Worm (Caenorhabditis elegans) whole organism, L1 larva: ENCODE data around the gene Y39A1C.1.

Source experiments
- C16A3.4 ChIP-seq: fragments of 150-350 bp; optimal IDR thresholded peaks from 2 replicates; lab custom pipeline; 2014; ENCODE audit warnings: missing biosample characterization, missing genetic modification characterization
- C34B4.2 ChIP-seq: sonication (generic microtip); optimal IDR thresholded peaks from 2 replicates; lab custom pipeline; 2017; ENCODE audit warnings: mild to moderate bottlenecking, missing genetic modification characterization, missing compliant biosample characterization
- ama-1 ChIP-seq: fragments of 150-350 bp; optimal IDR thresholded peaks from 2 replicates; lab custom pipeline; 2014
- blmp-1 ChIP-seq: fragments of 150-350 bp; optimal IDR thresholded peaks from 2 replicates; lab custom pipeline; 2014; ENCODE audit warnings: missing biosample characterization, missing genetic modification characterization
- ceh-8 ChIP-seq: fragments of 200-800 bp; sonication (Bioruptor generic); optimal IDR thresholded peaks from 2 replicates; lab custom pipeline; 2018; ENCODE audit warnings: mild to moderate bottlenecking, missing genetic modification characterization, moderate library complexity, missing compliant biosample characterization
- dsc-1 ChIP-seq: sonication (generic microtip); optimal IDR thresholded peaks from 2 replicates; lab custom pipeline; 2016; ENCODE audit warnings: mild to moderate bottlenecking, missing genetic modification characterization, missing compliant biosample characterization
- efl-1 ChIP-seq, 4 experiments: fragments of 150-350 bp; optimal IDR thresholded peaks in 3 of 4; peaks in 1 of 4; 1 replicate in 1 of 4; 2 replicates in 3 of 4; lab custom pipeline; 2014; ENCODE audit warnings: missing biosample characterization in 2 of 4, missing genetic modification characterization in 2 of 4, missing genetic modification reagents in 2 of 4
- egl-27 ChIP-seq, 2 experiments: fragments of 150-350 bp in 1 of 2; sonication (generic microtip); optimal IDR thresholded peaks; 3 replicates each; lab custom pipeline; 2017 to 2018; ENCODE audit warnings: missing biosample characterization in 2 of 2, missing genetic modification characterization in 2 of 2, missing genetic modification reagents in 2 of 2
- elt-2 ChIP-seq: sonication (generic microtip); optimal IDR thresholded peaks from 2 replicates; lab custom pipeline; 2016; ENCODE audit warnings: missing genetic modification characterization, mild to moderate bottlenecking, inconsistent platforms, missing compliant biosample characterization, missing genetic modification reagents
- fkh-4 ChIP-seq: sonication (generic microtip); optimal IDR thresholded peaks from 2 replicates; lab custom pipeline; 2016; ENCODE audit warnings: missing compliant biosample characterization, missing genetic modification characterization, borderline replicate concordance
- fos-1 ChIP-seq: fragments of 150-350 bp; optimal IDR thresholded peaks from 2 replicates; lab custom pipeline; 2014; ENCODE audit warnings: missing biosample characterization, missing genetic modification characterization
- hlh-4 ChIP-seq: sonication (generic microtip); optimal IDR thresholded peaks from 2 replicates; lab custom pipeline; 2016; ENCODE audit warnings: mild to moderate bottlenecking, missing genetic modification characterization, missing compliant biosample characterization
- isw-1 ChIP-seq: fragments of 200-800 bp; sonication (Bioruptor generic); IDR thresholded peaks from 2 replicates; pipeline ENCODE4 v1.3.6; 2022; ENCODE audit warnings: missing genetic modification characterization, missing compliant biosample characterization
- lin-13 ChIP-seq: fragments of 150-350 bp; optimal IDR thresholded peaks from 2 replicates; lab custom pipeline; 2014; ENCODE audit warnings: missing biosample characterization, missing genetic modification reagents, missing genetic modification characterization
- lin-14 ChIP-seq: fragments of 200-800 bp; sonication (Bioruptor generic); optimal IDR thresholded peaks from 2 replicates; lab custom pipeline; 2018; ENCODE audit warnings: mild to moderate bottlenecking, missing genetic modification characterization, moderate library complexity, missing compliant biosample characterization
- lin-35 ChIP-seq, 2 experiments: fragments of 150-350 bp; optimal IDR thresholded peaks; 2 replicates each; lab custom pipeline; 2014; ENCODE audit warnings: missing biosample characterization in 2 of 2, missing genetic modification characterization in 2 of 2, missing genetic modification reagents in 2 of 2
- lin-39 ChIP-seq: fragments of 150-350 bp; optimal IDR thresholded peaks from 2 replicates; lab custom pipeline; 2014; ENCODE audit warnings: missing biosample characterization, missing genetic modification reagents, missing genetic modification characterization
- lsy-2 ChIP-seq, 2 experiments: fragments of 150-350 bp; optimal IDR thresholded peaks; 2 replicates each; lab custom pipeline; 2014; ENCODE audit warnings: missing biosample characterization in 2 of 2, missing genetic modification characterization in 2 of 2
- mdl-1 ChIP-seq, 2 experiments: fragments of 150-350 bp; optimal IDR thresholded peaks; 2 replicates each; lab custom pipeline; 2014 to 2017; ENCODE audit warnings: missing biosample characterization in 2 of 2, missing genetic modification characterization in 2 of 2, inconsistent platforms in 1 of 2
- mep-1 ChIP-seq: fragments of 150-350 bp; optimal IDR thresholded peaks from 2 replicates; lab custom pipeline; 2014; ENCODE audit warnings: missing biosample characterization, missing genetic modification characterization
- nhr-11 ChIP-seq: fragments of 150-350 bp; optimal IDR thresholded peaks from 2 replicates; lab custom pipeline; 2014; ENCODE audit warnings: missing biosample characterization, missing genetic modification characterization
- nhr-12 ChIP-seq: sonication (generic microtip); optimal IDR thresholded peaks from 2 replicates; lab custom pipeline; 2017; ENCODE audit warnings: missing biosample characterization, missing genetic modification characterization
- nhr-19 ChIP-seq: fragments of 200-800 bp; sonication (Bioruptor generic); conservative IDR thresholded peaks from 2 replicates; pipeline ENCODE4 v1.3.6; 2022; ENCODE audit warnings: missing genetic modification characterization, missing compliant biosample characterization
- nhr-20 ChIP-seq: sonication (generic microtip); optimal IDR thresholded peaks from 2 replicates; lab custom pipeline; 2016; ENCODE audit warnings: mild to moderate bottlenecking, missing genetic modification characterization, missing compliant biosample characterization
- nhr-237 ChIP-seq: fragments of 150-350 bp; optimal IDR thresholded peaks from 2 replicates; lab custom pipeline; 2014; ENCODE audit warnings: missing biosample characterization, missing genetic modification characterization
- nhr-47 ChIP-seq: sonication (generic microtip); optimal IDR thresholded peaks from 2 replicates; lab custom pipeline; 2016; ENCODE audit warnings: mild to moderate bottlenecking, missing genetic modification characterization, moderate library complexity, missing compliant biosample characterization
- nhr-71 ChIP-seq: sonication (generic microtip); optimal IDR thresholded peaks from 2 replicates; lab custom pipeline; 2016; ENCODE audit warnings: mild to moderate bottlenecking, missing genetic modification characterization, moderate library complexity, missing compliant biosample characterization
- nhr-85 ChIP-seq: sonication (generic microtip); peaks from one replicate; lab custom pipeline; 2016; ENCODE audit warnings: missing genetic modification characterization, inconsistent platforms, missing compliant biosample characterization
- pag-3 ChIP-seq: sonication (generic microtip); optimal IDR thresholded peaks from 2 replicates; lab custom pipeline; 2017; ENCODE audit warnings: missing genetic modification characterization, mild to moderate bottlenecking, missing compliant biosample characterization, antibody characterized with exemption, borderline replicate concordance; ENCODE audit not compliant: insufficient read depth
- pax-3 ChIP-seq: fragments of 200-800 bp; sonication (Bioruptor generic); optimal IDR thresholded peaks from 2 replicates; lab custom pipeline; 2018; ENCODE audit warnings: mild to moderate bottlenecking, missing genetic modification characterization, moderate library complexity, missing compliant biosample characterization
- rnt-1 ChIP-seq: sonication (generic microtip); optimal IDR thresholded peaks from 2 replicates; lab custom pipeline; 2016; ENCODE audit warnings: mild to moderate bottlenecking, missing genetic modification characterization, moderate library complexity, missing compliant biosample characterization
- skn-1 ChIP-seq: fragments of 150-350 bp; optimal IDR thresholded peaks from 2 replicates; lab custom pipeline; 2014; ENCODE audit warnings: missing biosample characterization, missing genetic modification characterization
- snu-23 ChIP-seq: sonication (generic microtip); optimal IDR thresholded peaks from 2 replicates; lab custom pipeline; 2016; ENCODE audit warnings: missing genetic modification characterization, missing compliant biosample characterization
- sox-4 ChIP-seq: sonication (generic microtip); optimal IDR thresholded peaks from 2 replicates; lab custom pipeline; 2016; ENCODE audit warnings: missing genetic modification characterization, missing compliant biosample characterization
- sup-37 ChIP-seq: fragments of 200-800 bp; sonication (Bioruptor generic); optimal IDR thresholded peaks from 2 replicates; lab custom pipeline; 2018; ENCODE audit warnings: mild to moderate bottlenecking, missing genetic modification characterization, missing compliant biosample characterization
- swsn-7 ChIP-seq: sonication (generic microtip); optimal IDR thresholded peaks from 2 replicates; lab custom pipeline; 2016; ENCODE audit warnings: missing genetic modification characterization, missing compliant biosample characterization
- tbx-2 ChIP-seq: sonication (generic microtip); optimal IDR thresholded peaks from 2 replicates; lab custom pipeline; 2016; ENCODE audit warnings: missing genetic modification characterization, missing compliant biosample characterization
- unc-130 ChIP-seq: fragments of 150-350 bp; optimal IDR thresholded peaks from 2 replicates; lab custom pipeline; 2017; ENCODE audit warnings: missing biosample characterization, missing genetic modification characterization, inconsistent platforms
- unc-62 ChIP-seq: fragments of 150-350 bp; optimal IDR thresholded peaks from 2 replicates; lab custom pipeline; 2014; ENCODE audit warnings: missing biosample characterization, missing genetic modification reagents, missing genetic modification characterization
- unc-98 ChIP-seq: fragments of 200-800 bp; sonication (Bioruptor generic); IDR thresholded peaks from 2 replicates; pipeline ENCODE4 v1.3.6; 2022; ENCODE audit warnings: missing genetic modification characterization, missing compliant biosample characterization
- zip-4 ChIP-seq: fragments of 200-800 bp; sonication (Bioruptor generic); optimal IDR thresholded peaks from 2 replicates; lab custom pipeline; 2018; ENCODE audit warnings: mild to moderate bottlenecking, missing genetic modification characterization, moderate library complexity, missing compliant biosample characterization
- ztf-11 ChIP-seq, 2 experiments: sonication (generic microtip); optimal IDR thresholded peaks; 2 replicates each; lab custom pipeline; 2016 to 2017; ENCODE audit warnings: missing genetic modification characterization in 2 of 2, missing biosample characterization in 1 of 2, missing compliant biosample characterization in 1 of 2
- ztf-4 ChIP-seq: fragments of 150-350 bp; optimal IDR thresholded peaks from 2 replicates; lab custom pipeline; 2014; ENCODE audit warnings: missing biosample characterization, missing genetic modification characterization

The Y39A1C.1 gene

ce11 chrIII:10816045-10816444 is 39.2 kb upstream of the Y39A1C.1 start (continued):
- TF ChIP-seq unc-98 (peak; percentile 19; the same call in 1 of the 2 replicates), zip-4 (GFP tag; lab: Kevin White, UChicago) (no peak), nhr-19 (GFP tag; lab: Robert Waterston, UW) (peak; percentile 61), blmp-1 (tag; lab: Kevin White, UChicago) (no peak), isw-1 (GFP tag; lab: Robert Waterston, UW) (no peak), fkh-4 (tag; lab: Kevin White, UChicago) (no peak), C34B4.2 (no peak), ama-1 (no peak), pax-3 (no peak), unc-130 (tag; lab: Kevin White, UChicago) (peak; percentile 53), elt-2 (tag; lab: Kevin White, UChicago) (no peak), lin-13 (GFP tag; lab: Kevin White, UChicago) (peak; percentile 30), ztf-11 (tag; optimal IDR thresholded peaks at IDR 0.05; lab: Kevin White, UChicago) (no peak), nhr-237 (tag; lab: Kevin White, UChicago) (no peak)
- TF ChIP-seq, all 84 proteins: peak for 22

DNA sequence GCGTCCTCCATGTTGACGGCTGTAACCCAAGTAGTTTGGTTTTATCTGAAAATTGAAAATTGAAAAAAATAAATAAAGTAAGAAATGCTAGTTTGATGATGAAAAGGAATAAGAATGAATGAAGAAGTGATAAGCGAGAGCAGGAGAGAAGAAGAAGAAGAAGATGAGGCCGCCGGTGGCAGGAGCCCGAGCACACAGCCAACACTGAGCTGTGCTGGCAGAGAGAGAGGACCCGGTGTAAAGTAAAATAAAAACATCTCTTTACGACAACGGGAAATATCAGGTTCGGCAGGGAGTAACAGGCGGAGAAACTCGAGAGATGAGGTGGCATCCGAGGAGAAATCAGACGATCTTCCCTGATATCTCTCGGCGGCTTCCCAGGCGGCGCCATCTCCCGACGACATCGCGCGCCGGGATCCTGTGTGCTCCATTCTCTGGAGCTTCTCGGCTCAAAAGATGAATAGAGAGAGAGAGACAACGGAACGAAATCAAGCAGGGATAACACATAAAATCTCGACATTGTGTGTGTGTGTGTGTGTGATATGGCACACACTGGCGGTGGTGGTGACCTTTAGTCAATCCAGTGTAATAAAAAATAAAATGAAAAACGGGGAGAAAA is 38.3 kb upstream of the Y39A1C.1 start, which contains the start of gene sca-1:
sca-1 (minus strand) TSS at position 51 of the 619 bp plus-strand sequence.
- peak; percentile 21 for TF ChIP-seq swsn-7 (tag; lab: Kevin White, UChicago)
- no peak for TF ChIP-seq blmp-1 (tag; lab: Kevin White, UChicago)
- no peak for TF ChIP-seq fos-1 (tag; lab: Kevin White, UChicago)
- no peak for TF ChIP-seq sox-4 (tag; lab: Kevin White, UChicago)
- TF ChIP-seq lsy-2 (tag; optimal IDR thresholded peaks at IDR 0.05; lab: Kevin White, UChicago), result peak; percentile 17 to 42
- TF ChIP-seq ceh-8 (GFP tag; lab: Kevin White, UChicago), result no peak
- no peak for TF ChIP-seq unc-62 (GFP tag; lab: Kevin White, UChicago)
- TF ChIP-seq ztf-4 (tag; lab: Kevin White, UChicago), result peak; percentile 53
- TF ChIP-seq ztf-11 (tag; optimal IDR thresholded peaks at IDR 0.05; lab: Kevin White, UChicago), result peak in 1 of 2 experiments; percentile 3
- peak; percentile 23 for TF ChIP-seq nhr-47 (tag; lab: Kevin White, UChicago)
- no peak for TF ChIP-seq unc-130 (tag; lab: Kevin White, UChicago)
- peak; percentile 52 for TF ChIP-seq nhr-20 (tag; lab: Kevin White, UChicago)
- 0 out of 2 replicates have a peak, but pooled peaks have one; percentile 37 for TF ChIP-seq unc-98
- TF ChIP-seq snu-23 (GFP tag; lab: Kevin White, UChicago), result peak; percentile 48
- TF ChIP-seq lin-13 (GFP tag; lab: Kevin White, UChicago), result no peak
- TF ChIP-seq nhr-71 (tag; lab: Kevin White, UChicago), result peak; percentile 81
- peak; percentile 21 for TF ChIP-seq fkh-4 (tag; lab: Kevin White, UChicago)
- TF ChIP-seq dsc-1, result peak; percentile 70
- no peak for TF ChIP-seq mep-1 (tag; lab: Kevin White, UChicago)
- no peak for TF ChIP-seq hlh-4
- no peak for TF ChIP-seq efl-1 (optimal IDR thresholded peaks at IDR 0.05; lab: Kevin White, UChicago)
- peak in 1 of 2 experiments; percentile 90 for TF ChIP-seq efl-1 (GFP tag; optimal IDR thresholded peaks at IDR 0.05 in 1 of 2; lab: Kevin White, UChicago)
- TF ChIP-seq C16A3.4 (tag; lab: Kevin White, UChicago), result no peak
- no peak for TF ChIP-seq nhr-11 (tag; lab: Kevin White, UChicago)
- TF ChIP-seq skn-1, result no peak
- TF ChIP-seq elt-2 (tag; lab: Kevin White, UChicago), result no peak
- no peak for TF ChIP-seq pax-3
- TF ChIP-seq egl-27 (tag; optimal IDR thresholded peaks at IDR 0.05; lab: Kevin White, UChicago), result no peak
- peak; percentile 75 for TF ChIP-seq lin-14
- peak in 1 of 2 experiments; percentile 7 for TF ChIP-seq lin-35 (GFP tag; optimal IDR thresholded peaks at IDR 0.05; lab: Kevin White, UChicago)
- no peak for TF ChIP-seq nhr-12 (tag; lab: Kevin White, UChicago)
- TF ChIP-seq nhr-19 (GFP tag; lab: Robert Waterston, UW), result peak; percentile 44
- no peak for TF ChIP-seq nhr-85 (tag; lab: Kevin White, UChicago)
- TF ChIP-seq rnt-1 (tag; lab: Kevin White, UChicago), result peak; percentile 63
- peak; percentile 86 for TF ChIP-seq pag-3 (tag; lab: Kevin White, UChicago)
- peak; percentile 6 for TF ChIP-seq lin-39 (tag; lab: Kevin White, UChicago)
- peak; percentile 17 for TF ChIP-seq tbx-2 (tag; lab: Kevin White, UChicago)
- no peak for TF ChIP-seq sup-37 (GFP tag; lab: Kevin White, UChicago)
- TF ChIP-seq mdl-1 (tag; optimal IDR thresholded peaks at IDR 0.05; lab: Kevin White, UChicago), result peak in 1 of 2 experiments; percentile 21
